Worm (Caenorhabditis elegans): ENCODE measurements around the gene tbc-12.

tbc-12 gene

ce11 chrX:2506738-2507137 lies 25.5 kb downstream of the tbc-12 start:
- no peak for TF ChIP-seq sup-37 (GFP tag; optimal IDR thresholded peaks at IDR 0.05)
- no peak for TF ChIP-seq alr-1 (tag; optimal IDR thresholded peaks at IDR 0.05; ENCODE audit: borderline replicate concordance)
- no peak for TF ChIP-seq egl-27 (tag; optimal IDR thresholded peaks at IDR 0.05)
- no peak for TF ChIP-seq ama-1 (optimal IDR thresholded peaks at IDR 0.05)
- no peak for TF ChIP-seq F16B12.6 (tag; optimal IDR thresholded peaks at IDR 0.05)
- TF ChIP-seq pax-3 (tag; optimal IDR thresholded peaks at IDR 0.05): peak; percentile 5
- no peak for TF ChIP-seq mef-2 (tag; optimal IDR thresholded peaks at IDR 0.05)
- no peak for TF ChIP-seq nhr-84 (tag; optimal IDR thresholded peaks at IDR 0.05)
- no peak for TF ChIP-seq mab-9 (GFP tag; IDR thresholded peaks at IDR 0.05)
- no peak for TF ChIP-seq unc-130 (tag; optimal IDR thresholded peaks at IDR 0.05)
- TF ChIP-seq swsn-7 (tag; optimal IDR thresholded peaks at IDR 0.05): no peak
- TF ChIP-seq fkh-8 (tag; optimal IDR thresholded peaks at IDR 0.05): peak; percentile 62
- TF ChIP-seq rnt-1 (tag; optimal IDR thresholded peaks at IDR 0.05): no peak
- TF ChIP-seq xbp-1 (tag; optimal IDR thresholded peaks at IDR 0.05): no peak
- TF ChIP-seq zip-4 (GFP tag; optimal IDR thresholded peaks at IDR 0.05): no peak
- no peak for TF ChIP-seq sptf-1 (tag; optimal IDR thresholded peaks at IDR 0.05)
- TF ChIP-seq dsc-1 (tag; optimal IDR thresholded peaks at IDR 0.05): peak; percentile 22
- no peak for TF ChIP-seq aly-2 (tag; optimal IDR thresholded peaks at IDR 0.05)
- TF ChIP-seq aha-1 (tag; optimal IDR thresholded peaks at IDR 0.05): no peak
- no peak for TF ChIP-seq lin-15B (tag; optimal IDR thresholded peaks at IDR 0.05)
- no peak for TF ChIP-seq snpc-4 (tag; optimal IDR thresholded peaks at IDR 0.05)
- TF ChIP-seq nhr-77 (tag; optimal IDR thresholded peaks at IDR 0.05): no peak
- no peak for TF ChIP-seq unc-98 (GFP tag; IDR thresholded peaks at IDR 0.05)
- TF ChIP-seq dpl-1 (GFP tag; optimal IDR thresholded peaks at IDR 0.05): no peak
- peak; percentile 15 for TF ChIP-seq ztf-4 (tag; optimal IDR thresholded peaks at IDR 0.05)
- TF ChIP-seq ceh-90 (tag; optimal IDR thresholded peaks at IDR 0.05): no peak
- no peak for TF ChIP-seq Y116A8C.19 (tag; optimal IDR thresholded peaks at IDR 0.05; ENCODE audit: borderline replicate concordance)
- TF ChIP-seq lin-13 (GFP tag; optimal IDR thresholded peaks at IDR 0.05): no peak
- TF ChIP-seq lsy-2 (tag; optimal IDR thresholded peaks at IDR 0.05): no peak
- TF ChIP-seq nhr-12 (tag; optimal IDR thresholded peaks at IDR 0.05): no peak
- no peak for TF ChIP-seq pag-3 (tag; optimal IDR thresholded peaks at IDR 0.05; ENCODE audit: borderline replicate concordance, insufficient read depth)
- no peak for TF ChIP-seq ets-5 (GFP tag; IDR thresholded peaks at IDR 0.05)
- peak; percentile 38 for TF ChIP-seq unc-86 (tag; optimal IDR thresholded peaks at IDR 0.05)
- no peak for TF ChIP-seq sox-4 (tag; optimal IDR thresholded peaks at IDR 0.05)
- TF ChIP-seq lin-14 (GFP tag; optimal IDR thresholded peaks at IDR 0.05): peak; percentile 28
- TF ChIP-seq pqm-1 (tag; optimal IDR thresholded peaks at IDR 0.05): no peak
- TF ChIP-seq nhr-28 (tag; optimal IDR thresholded peaks at IDR 0.05): no peak
- TF ChIP-seq ztf-11 (tag; optimal IDR thresholded peaks at IDR 0.05): no peak
- TF ChIP-seq C04F5.9 (tag; optimal IDR thresholded peaks at IDR 0.05): no peak
- TF ChIP-seq tbx-2 (tag; optimal IDR thresholded peaks at IDR 0.05): no peak
- TF ChIP-seq nhr-237 (tag; optimal IDR thresholded peaks at IDR 0.05): no peak
- no peak for TF ChIP-seq lin-39 (tag; optimal IDR thresholded peaks at IDR 0.05)
- no peak for TF ChIP-seq ces-1 (GFP tag; optimal IDR thresholded peaks at IDR 0.05)
- no peak for TF ChIP-seq hlh-4 (tag; optimal IDR thresholded peaks at IDR 0.05)
- TF ChIP-seq skn-1 (tag; optimal IDR thresholded peaks at IDR 0.05): no peak
- TF ChIP-seq efl-1 (optimal IDR thresholded peaks at IDR 0.05): no peak
- TF ChIP-seq efl-1 (GFP tag; optimal IDR thresholded peaks at IDR 0.05 in 1 of 2): no peak
- TF ChIP-seq tlp-1 (tag; optimal IDR thresholded peaks at IDR 0.05): no peak
- no peak for TF ChIP-seq mdl-1 (tag; optimal IDR thresholded peaks at IDR 0.05)
- TF ChIP-seq fkh-10 (GFP tag; optimal IDR thresholded peaks at IDR 0.05): no peak
- TF ChIP-seq hpl-2 (GFP tag; optimal IDR thresholded peaks at IDR 0.05): no peak
- peak; percentile 46 for TF ChIP-seq nhr-47 (tag; optimal IDR thresholded peaks at IDR 0.05)
- no peak for TF ChIP-seq lir-3 (tag; optimal IDR thresholded peaks at IDR 0.05; ENCODE audit: poor library complexity)
- peak; percentile 60 for TF ChIP-seq nhr-71 (tag; optimal IDR thresholded peaks at IDR 0.05)
- no peak for TF ChIP-seq nhr-90 (tag; optimal IDR thresholded peaks at IDR 0.05; ENCODE audit: poor library complexity)
